Fruit fly (Drosophila melanogaster) whole organism, embryonic: ENCODE results near the gene hry.

Experiments used
- Abd-B ChIP-seq: fragments of 200-800 bp; sonication (Bioruptor generic); optimal IDR thresholded peaks from 2 replicates; lab custom pipeline; 2018; ENCODE audit warnings: missing biosample characterization, mild to moderate bottlenecking, missing genetic modification characterization, moderate library complexity
- CG10209 ChIP-seq: fragments of 200-800 bp; sonication (Bioruptor generic); optimal IDR thresholded peaks from 3 replicates; lab custom pipeline; 2017; ENCODE audit warnings: missing biosample characterization, mild to moderate bottlenecking, missing genetic modification characterization, missing genetic modification reagents
- CG1024 ChIP-seq: fragments of 200-800 bp; sonication (Bioruptor generic); IDR thresholded peaks from 2 replicates; pipeline ENCODE4 v1.3.6; 2022; ENCODE audit warnings: missing biosample characterization, missing genetic modification characterization
- CG10654 ChIP-seq: fragments of 200-800 bp; sonication (Bioruptor generic); optimal IDR thresholded peaks from 2 replicates; lab custom pipeline; 2016; ENCODE audit warnings: missing biosample characterization, missing genetic modification characterization
- CG11695 ChIP-seq: fragments of 200-800 bp; sonication (Bioruptor generic); IDR thresholded peaks from 3 replicates; pipeline ENCODE4 v1.3.6; 2022; ENCODE audit warnings: missing biosample characterization, missing genetic modification characterization
- CG11696 ChIP-seq: fragments of 200-800 bp; sonication (Bioruptor generic); IDR thresholded peaks from 2 replicates; pipeline ENCODE4 v1.3.6; 2022; ENCODE audit warnings: missing biosample characterization, missing genetic modification characterization
- CG14014 ChIP-seq: fragments of 200-800 bp; sonication (Bioruptor generic); IDR thresholded peaks from 2 replicates; pipeline ENCODE4 v1.3.6; 2022; ENCODE audit warnings: missing biosample characterization, missing genetic modification characterization
- CG14667 ChIP-seq: fragments of 200-800 bp; sonication (Bioruptor generic); IDR thresholded peaks from 2 replicates; pipeline ENCODE4 v1.3.6; 2022; ENCODE audit warnings: missing biosample characterization, missing genetic modification characterization
- CG14965 ChIP-seq: fragments of 200-800 bp; sonication (Bioruptor generic); optimal IDR thresholded peaks from 2 replicates; lab custom pipeline; 2016; ENCODE audit warnings: missing biosample characterization, missing genetic modification characterization, borderline replicate concordance
- CG16863 ChIP-seq: fragments of 200-800 bp; sonication (Bioruptor generic); optimal IDR thresholded peaks from 3 replicates; lab custom pipeline; 2016; ENCODE audit warnings: missing biosample characterization, missing genetic modification characterization
- CG17328 ChIP-seq: fragments of 200-800 bp; sonication (Bioruptor generic); IDR thresholded peaks from 2 replicates; pipeline ENCODE4 v1.3.6; 2022; ENCODE audit warnings: missing biosample characterization, missing genetic modification characterization
- CG18476 ChIP-seq: fragments of 200-800 bp; sonication (Bioruptor generic); optimal IDR thresholded peaks from 2 replicates; lab custom pipeline; 2016; ENCODE audit warnings: missing biosample characterization, mild to moderate bottlenecking, missing genetic modification characterization
- CG2875 ChIP-seq: fragments of 200-800 bp; sonication (Bioruptor generic); optimal IDR thresholded peaks from 2 replicates; lab custom pipeline; 2017; ENCODE audit warnings: missing biosample characterization, mild to moderate bottlenecking, missing genetic modification characterization, missing genetic modification reagents
- CG3281 ChIP-seq: fragments of 200-800 bp; sonication (Bioruptor generic); optimal IDR thresholded peaks from 3 replicates; lab custom pipeline; 2017; ENCODE audit warnings: missing biosample characterization, mild to moderate bottlenecking, missing genetic modification characterization
- CG4707 ChIP-seq: fragments of 200-800 bp; sonication (Bioruptor generic); optimal IDR thresholded peaks from 2 replicates; lab custom pipeline; 2018; ENCODE audit warnings: missing biosample characterization, mild to moderate bottlenecking, missing genetic modification characterization, moderate library complexity
- CG6689 ChIP-seq: fragments of 200-800 bp; sonication (Bioruptor generic); IDR thresholded peaks from 2 replicates; pipeline ENCODE4 v1.3.6; 2022; ENCODE audit warnings: missing biosample characterization, missing genetic modification characterization
- CG8478 ChIP-seq: fragments of >200 bp; optimal IDR thresholded peaks from 2 replicates; lab custom pipeline; 2018
- CHES-1-like ChIP-seq: fragments of 200-800 bp; sonication (Bioruptor generic); optimal IDR thresholded peaks from 2 replicates; lab custom pipeline; 2016; ENCODE audit warnings: missing biosample characterization, missing genetic modification characterization
- Doc2 ChIP-seq: fragments of 200-800 bp; sonication (Bioruptor generic); IDR thresholded peaks from 2 replicates; pipeline ENCODE4 v1.3.6; 2022; ENCODE audit warnings: missing biosample characterization, missing genetic modification characterization
- Fer1 ChIP-seq: fragments of 200-800 bp; sonication (Bioruptor generic); optimal IDR thresholded peaks from 2 replicates; lab custom pipeline; 2017; ENCODE audit warnings: missing biosample characterization, mild to moderate bottlenecking, missing genetic modification characterization
- Fer2 ChIP-seq: fragments of 200-800 bp; sonication (Bioruptor generic); optimal IDR thresholded peaks from 2 replicates; lab custom pipeline; 2018; ENCODE audit warnings: missing biosample characterization, mild to moderate bottlenecking, missing genetic modification characterization, moderate library complexity
- Fer3 ChIP-seq: fragments of 200-800 bp; sonication (Bioruptor generic); optimal IDR thresholded peaks from 2 replicates; lab custom pipeline; 2018; ENCODE audit warnings: missing biosample characterization, mild to moderate bottlenecking, missing genetic modification characterization, moderate library complexity
- HmgD ChIP-seq: fragments of 200-800 bp; sonication (Bioruptor generic); optimal IDR thresholded peaks from 3 replicates; lab custom pipeline; 2016; ENCODE audit warnings: missing biosample characterization, missing genetic modification characterization
- Hmr ChIP-seq: fragments of 200-800 bp; sonication (Bioruptor generic); optimal IDR thresholded peaks from 3 replicates; lab custom pipeline; 2017; ENCODE audit warnings: mild to moderate bottlenecking, missing biosample characterization, missing genetic modification reagents, missing genetic modification characterization
- Hmx ChIP-seq: fragments of 200-800 bp; sonication (Bioruptor generic); optimal IDR thresholded peaks from 2 replicates; lab custom pipeline; 2016; ENCODE audit warnings: missing biosample characterization, missing genetic modification characterization
- Lpt ChIP-seq: fragments of >200 bp; optimal IDR thresholded peaks from 2 replicates; lab custom pipeline; 2018; ENCODE audit warnings: missing biosample characterization, missing genetic modification characterization
- MTF-1 ChIP-seq: fragments of 200-800 bp; sonication (Bioruptor generic); optimal IDR thresholded peaks from 2 replicates; lab custom pipeline; 2018; ENCODE audit warnings: missing biosample characterization, mild to moderate bottlenecking, missing genetic modification characterization, borderline replicate concordance
- NfI ChIP-seq: fragments of 200-800 bp; sonication (Bioruptor generic); optimal IDR thresholded peaks from 3 replicates; lab custom pipeline; 2018; ENCODE audit warnings: missing biosample characterization, mild to moderate bottlenecking, missing genetic modification characterization, moderate library complexity
- PHDP ChIP-seq: fragments of 200-800 bp; sonication (Bioruptor generic); optimal IDR thresholded peaks from 3 replicates; lab custom pipeline; 2018; ENCODE audit warnings: missing biosample characterization, mild to moderate bottlenecking, missing genetic modification characterization, moderate library complexity
- Pdp1 ChIP-seq, 2 experiments: fragments of 200-800 bp; sonication (Bioruptor generic); optimal IDR thresholded peaks; 3 replicates each; lab custom pipeline; 2016; ENCODE audit warnings: missing biosample characterization in 2 of 2, missing genetic modification characterization in 2 of 2, mild to moderate bottlenecking in 1 of 2, moderate library complexity in 1 of 2
- Poxn ChIP-seq: fragments of 200-800 bp; sonication (Bioruptor generic); IDR thresholded peaks from 2 replicates; pipeline ENCODE4 v1.3.6; 2022; ENCODE audit warnings: missing biosample characterization, missing genetic modification characterization
- Sox102F ChIP-seq: fragments of 200-800 bp; sonication (Bioruptor generic); optimal IDR thresholded peaks from 2 replicates; lab custom pipeline; 2018; ENCODE audit warnings: missing biosample characterization, mild to moderate bottlenecking, missing genetic modification characterization, moderate library complexity
- Stat92E ChIP-seq, 3 experiments: fragments of >200 bp in 2 of 3; fragments of 200-800 bp in 1 of 3; sonication (Bioruptor generic) in 1 of 3; optimal IDR thresholded peaks; 2 replicates each; lab custom pipeline; 2017 to 2019; ENCODE audit warnings: missing biosample characterization in 3 of 3, missing genetic modification characterization in 3 of 3, mild to moderate bottlenecking in 1 of 3, moderate library complexity in 1 of 3
- aop ChIP-seq: fragments of 200-800 bp; sonication (Bioruptor generic); IDR thresholded peaks from 2 replicates; pipeline ENCODE4 v1.3.6; 2022; ENCODE audit warnings: missing biosample characterization, missing genetic modification characterization
- bigmax ChIP-seq: fragments of 200-800 bp; sonication (Bioruptor generic); optimal IDR thresholded peaks from 2 replicates; lab custom pipeline; 2018; ENCODE audit warnings: missing biosample characterization, mild to moderate bottlenecking, missing genetic modification characterization
- caup ChIP-seq: fragments of 200-800 bp; sonication (Bioruptor generic); optimal IDR thresholded peaks from 3 replicates; lab custom pipeline; 2017; ENCODE audit warnings: missing biosample characterization, mild to moderate bottlenecking, missing genetic modification characterization, moderate library complexity; ENCODE audit not compliant: severe bottlenecking
- da ChIP-seq: fragments of 200-800 bp; sonication (Bioruptor generic); optimal IDR thresholded peaks from 2 replicates; lab custom pipeline; 2016; ENCODE audit warnings: missing biosample characterization, missing genetic modification characterization
- danr ChIP-seq: fragments of 200-800 bp; sonication (Bioruptor generic); IDR thresholded peaks from 2 replicates; pipeline ENCODE4 v1.3.6; 2022; ENCODE audit warnings: missing biosample characterization, missing genetic modification characterization
- dmrt99B ChIP-seq: fragments of 200-800 bp; sonication (Bioruptor generic); optimal IDR thresholded peaks from 2 replicates; lab custom pipeline; 2018; ENCODE audit warnings: missing biosample characterization, mild to moderate bottlenecking, missing genetic modification characterization, moderate library complexity
- eyg ChIP-seq: fragments of 200-800 bp; sonication (Bioruptor generic); optimal IDR thresholded peaks from 3 replicates; lab custom pipeline; 2016; ENCODE audit warnings: missing biosample characterization, missing genetic modification characterization
- fd96Cb ChIP-seq: fragments of 200-800 bp; sonication (Bioruptor generic); optimal IDR thresholded peaks from 2 replicates; lab custom pipeline; 2018; ENCODE audit warnings: missing biosample characterization, mild to moderate bottlenecking, missing genetic modification characterization, moderate library complexity
- grau ChIP-seq: fragments of 200-800 bp; optimal IDR thresholded peaks from 3 replicates; lab custom pipeline; 2019; ENCODE audit warnings: missing biosample characterization, mild to moderate bottlenecking, missing genetic modification characterization, moderate library complexity
- lilli ChIP-seq: fragments of 200-800 bp; sonication (Bioruptor generic); optimal IDR thresholded peaks from 3 replicates; lab custom pipeline; 2016; ENCODE audit warnings: missing biosample characterization, missing genetic modification characterization
- rib ChIP-seq: fragments of 200-800 bp; sonication (Bioruptor generic); IDR thresholded peaks from 2 replicates; pipeline ENCODE4 v1.3.6; 2022; ENCODE audit warnings: missing biosample characterization, missing genetic modification characterization
- schlank ChIP-seq: fragments of 200-800 bp; sonication (Bioruptor generic); optimal IDR thresholded peaks from 2 replicates; lab custom pipeline; 2018; ENCODE audit warnings: missing biosample characterization, mild to moderate bottlenecking, missing genetic modification characterization
- sima ChIP-seq: fragments of 200-800 bp; sonication (Bioruptor generic); optimal IDR thresholded peaks from 2 replicates; lab custom pipeline; 2016; ENCODE audit warnings: missing biosample characterization, missing genetic modification characterization
- sisA ChIP-seq: fragments of 200-800 bp; sonication (Bioruptor generic); IDR thresholded peaks from 2 replicates; pipeline ENCODE4 v1.3.6; 2022; ENCODE audit warnings: missing biosample characterization, missing genetic modification characterization
- sob ChIP-seq: fragments of 200-800 bp; sonication (Bioruptor generic); IDR thresholded peaks from 2 replicates; pipeline ENCODE4 v1.3.6; 2022; ENCODE audit warnings: missing biosample characterization, missing genetic modification characterization
- tll ChIP-seq, 2 experiments: fragments of 200-800 bp in 1 of 2; fragments of >200 bp in 1 of 2; sonication (Bioruptor generic) in 1 of 2; optimal IDR thresholded peaks; 2 replicates each; lab custom pipeline; 2017 to 2019; ENCODE audit warnings: missing biosample characterization in 2 of 2, missing genetic modification characterization in 2 of 2, mild to moderate bottlenecking in 1 of 2, moderate library complexity in 1 of 2
- tna ChIP-seq: fragments of 200-800 bp; sonication (Bioruptor generic); IDR thresholded peaks from 2 replicates; pipeline ENCODE4 v1.3.6; 2022; ENCODE audit warnings: missing biosample characterization, missing genetic modification characterization; ENCODE audit not compliant: partially characterized antibody
- z ChIP-seq: fragments of 200-800 bp; sonication (Bioruptor generic); IDR thresholded peaks from 3 replicates; pipeline ENCODE4 v1.3.6; 2022; ENCODE audit warnings: missing biosample characterization, missing genetic modification characterization

Gene hry

DNA sequence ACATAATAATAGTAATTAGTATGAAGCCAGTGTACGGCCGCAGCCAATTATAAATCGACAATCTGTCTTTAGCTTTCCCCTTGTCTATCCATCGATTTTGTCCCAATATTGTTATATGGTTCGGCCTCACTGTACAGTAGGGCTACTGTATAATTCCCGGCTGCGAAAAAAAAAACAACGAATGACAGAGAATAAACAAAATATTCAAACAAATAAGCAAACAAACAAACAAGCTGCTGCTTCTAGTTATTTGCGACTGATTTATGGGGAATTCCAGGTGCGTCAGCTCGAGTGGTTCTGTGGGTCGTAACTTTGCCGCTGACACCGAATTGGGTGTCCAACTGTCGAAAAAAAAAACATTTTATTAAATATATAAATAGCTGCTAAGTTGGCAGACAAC is 14.1 kb downstream of the hry start (continued):
- TF ChIP-seq CG8478 (no peak), Fer2 (tag; lab: Kevin White, UChicago) (no peak), aop (no peak), CG18476 (GFP tag; lab: Kevin White, UChicago) (peak; percentile 4), Pdp1 (GFP tag; optimal IDR thresholded peaks at IDR 0.05; lab: Kevin White, UChicago) (peak in 1 of 2 experiments; percentile 42), Hmx (GFP tag; lab: Kevin White, UChicago) (no peak), bigmax (GFP tag; lab: Kevin White, UChicago) (no peak), CG16863 (no peak), Fer3 (peak; percentile 63), NfI (GFP tag; lab: Kevin White, UChicago) (peak; percentile 27), CG2875 (no peak), Abd-B (no peak), sob (GFP tag; lab: Robert Waterston, UW) (peak; percentile 71; the same call in 1 of the 2 replicates), CG14965 (GFP tag; lab: Kevin White, UChicago) (no peak), z (GFP tag; lab: Robert Waterston, UW) (no peak), Hmr (GFP tag; lab: Kevin White, UChicago) (peak; percentile 73), PHDP (tag; lab: Kevin White, UChicago) (peak; percentile 47), CG1024 (GFP tag; lab: Robert Waterston, UW) (no peak), sisA (GFP tag; lab: Robert Waterston, UW) (no peak), CG10654 (GFP tag; lab: Kevin White, UChicago) (no peak), CG10209 (GFP tag; lab: Kevin White, UChicago) (peak; percentile 45), eyg (GFP tag; lab: Kevin White, UChicago) (no peak), rib (GFP tag; lab: Robert Waterston, UW) (peak; percentile 40; the same call in 1 of the 2 replicates), tna (GFP tag; lab: Robert Waterston, UW) (no peak), fd96Cb (tag; lab: Kevin White, UChicago) (no peak), da (GFP tag; lab: Kevin White, UChicago) (peak; percentile 9), CG14667 (GFP tag; lab: Robert Waterston, UW) (no peak), dmrt99B (tag; lab: Kevin White, UChicago) (peak; percentile 19), CG4707 (GFP tag; lab: Kevin White, UChicago) (no peak), Poxn (GFP tag; lab: Robert Waterston, UW) (no peak), caup (GFP tag; lab: Kevin White, UChicago) (peak; percentile 76), Fer1 (peak; percentile 77), CG11695 (no peak), lilli (GFP tag; lab: Kevin White, UChicago) (no peak), danr (GFP tag; lab: Robert Waterston, UW) (no peak), HmgD (GFP tag; lab: Kevin White, UChicago) (no peak), Sox102F (GFP tag; lab: Kevin White, UChicago) (no peak), tll (GFP tag; optimal IDR thresholded peaks at IDR 0.05; lab: Kevin White, UChicago) (no peak), CG14014 (peak; percentile 58; the same call in 1 of the 2 replicates), CG3281 (GFP tag; lab: Kevin White, UChicago) (peak; percentile 59), CG6689 (GFP tag; lab: Robert Waterston, UW) (no peak), schlank (peak; percentile 55), Doc2 (GFP tag; lab: Robert Waterston, UW) (no peak), MTF-1 (peak; percentile 61), CG17328 (GFP tag; lab: Robert Waterston, UW) (no peak), CG11696 (no peak), sima (no peak), CHES-1-like (GFP tag; lab: Kevin White, UChicago) (peak; percentile 5), Stat92E (GFP tag; optimal IDR thresholded peaks at IDR 0.05; lab: Kevin White, UChicago) (no peak), grau (tag; lab: Kevin White, UChicago) (peak; percentile 73), Lpt (no peak)
